Worm (Caenorhabditis elegans) whole organism, late embryonic: ENCODE measurements around the gene mom-1.

ENCODE experiments used
- C08G9.2 ChIP-seq: sonication (generic microtip); optimal IDR thresholded peaks from 2 replicates; lab custom pipeline; 2016; ENCODE audit warnings: mild to moderate bottlenecking, missing genetic modification characterization, moderate library complexity, missing compliant biosample characterization
- T23F11.4 ChIP-seq: fragments of 200-800 bp; sonication (Bioruptor generic); optimal IDR thresholded peaks from 2 replicates; lab custom pipeline; 2018; ENCODE audit warnings: mild to moderate bottlenecking, missing genetic modification characterization, missing compliant biosample characterization
- ahr-1 ChIP-seq: sonication (generic microtip); optimal IDR thresholded peaks from 2 replicates; lab custom pipeline; 2016; ENCODE audit warnings: missing genetic modification characterization, missing compliant biosample characterization
- ama-1 ChIP-seq: fragments of 150-350 bp; optimal IDR thresholded peaks from 2 replicates; lab custom pipeline; 2014
- ceh-34 ChIP-seq: sonication (generic microtip); optimal IDR thresholded peaks from 2 replicates; lab custom pipeline; 2016; ENCODE audit warnings: mild to moderate bottlenecking, missing genetic modification characterization, missing compliant biosample characterization
- ets-4 ChIP-seq: sonication (generic microtip); optimal IDR thresholded peaks from 2 replicates; lab custom pipeline; 2016; ENCODE audit warnings: missing genetic modification characterization, missing compliant biosample characterization
- fkh-10 ChIP-seq: fragments of 150-350 bp; optimal IDR thresholded peaks from 2 replicates; lab custom pipeline; 2014; ENCODE audit warnings: missing biosample characterization, missing genetic modification reagents, missing genetic modification characterization
- nfya-1 ChIP-seq: sonication (generic microtip); optimal IDR thresholded peaks from 2 replicates; lab custom pipeline; 2017; ENCODE audit warnings: missing genetic modification characterization, mild to moderate bottlenecking, missing compliant biosample characterization, antibody characterized with exemption, moderate library complexity
- nhr-11 ChIP-seq: fragments of 150-350 bp; optimal IDR thresholded peaks from 2 replicates; lab custom pipeline; 2014; ENCODE audit warnings: missing biosample characterization, missing genetic modification characterization
- pqm-1 ChIP-seq: sonication (generic microtip); optimal IDR thresholded peaks from 2 replicates; lab custom pipeline; 2016; ENCODE audit warnings: missing genetic modification characterization, missing compliant biosample characterization
- ref-2 ChIP-seq: sonication (generic microtip); optimal IDR thresholded peaks from 2 replicates; lab custom pipeline; 2016; ENCODE audit warnings: missing genetic modification characterization, missing compliant biosample characterization
- tbx-2 ChIP-seq: sonication (generic microtip); optimal IDR thresholded peaks from 2 replicates; lab custom pipeline; 2016; ENCODE audit warnings: missing genetic modification characterization, missing compliant biosample characterization
- unc-55 ChIP-seq: sonication (generic microtip); optimal IDR thresholded peaks from 2 replicates; lab custom pipeline; 2017; ENCODE audit warnings: missing biosample characterization, missing genetic modification reagents, missing genetic modification characterization

- TF ChIP-seq unc-55 (GFP tag; lab: Kevin White, UChicago) (peak; percentile 27), ama-1 (no peak), ets-4 (tag; lab: Kevin White, UChicago) (peak; percentile 80), T23F11.4 (GFP tag; lab: Kevin White, UChicago) (peak; percentile 68), ceh-34 (tag; lab: Kevin White, UChicago) (peak; percentile 93), ahr-1 (tag; lab: Kevin White, UChicago) (peak; percentile 61), pqm-1 (peak; percentile 91), tbx-2 (peak; percentile 96), ref-2 (tag; lab: Kevin White, UChicago) (peak; percentile 97), nfya-1 (tag; lab: Kevin White, UChicago) (peak; percentile 98), C08G9.2 (tag; lab: Kevin White, UChicago) (peak; percentile 78), fkh-10 (GFP tag; lab: Kevin White, UChicago) (peak; percentile 87), nhr-11 (tag; lab: Kevin White, UChicago) (peak; percentile 74)
Observed at ce11 chrX:6296402-6296844, 3.5 kb downstream of the mom-1 start.
